Worm (Caenorhabditis elegans) whole organism, mixed stage, embryonic: ENCODE measurements around the gene Y75B8A.63.

ENCODE experiments used
- M03D4.4 ChIP-seq: sonication (generic microtip); optimal IDR thresholded peaks from 2 replicates; lab custom pipeline; 2017; ENCODE audit warnings: mild to moderate bottlenecking, missing genetic modification characterization, missing compliant biosample characterization
- ces-1 ChIP-seq: fragments of 150-350 bp; optimal IDR thresholded peaks from 2 replicates; lab custom pipeline; 2014; ENCODE audit warnings: missing biosample characterization, missing genetic modification reagents, missing genetic modification characterization
- elt-3 ChIP-seq: fragments of 150-350 bp; optimal IDR thresholded peaks from 2 replicates; lab custom pipeline; 2014; ENCODE audit warnings: missing biosample characterization, missing genetic modification characterization
- lin-13 ChIP-seq: fragments of 150-350 bp; optimal IDR thresholded peaks from 2 replicates; lab custom pipeline; 2014; ENCODE audit warnings: missing biosample characterization, missing genetic modification characterization
- lsy-2 ChIP-seq: fragments of 150-350 bp; optimal IDR thresholded peaks from 2 replicates; lab custom pipeline; 2014; ENCODE audit warnings: missing biosample characterization, missing genetic modification characterization
- mep-1 ChIP-seq: fragments of 150-350 bp; optimal IDR thresholded peaks from 2 replicates; lab custom pipeline; 2017; ENCODE audit warnings: missing biosample characterization, missing genetic modification reagents, missing genetic modification characterization, inconsistent platforms
- nhr-12 ChIP-seq: fragments of 150-350 bp; optimal IDR thresholded peaks from 2 replicates; lab custom pipeline; 2014; ENCODE audit warnings: missing biosample characterization, missing genetic modification characterization
- nhr-237 ChIP-seq: fragments of 150-350 bp; optimal IDR thresholded peaks from 2 replicates; lab custom pipeline; 2014; ENCODE audit warnings: missing biosample characterization, missing genetic modification characterization
- nhr-28 ChIP-seq: fragments of 150-350 bp; optimal IDR thresholded peaks from 2 replicates; lab custom pipeline; 2014; ENCODE audit warnings: missing biosample characterization, missing genetic modification characterization
- nhr-76 ChIP-seq: sonication (generic microtip); optimal IDR thresholded peaks from 2 replicates; lab custom pipeline; 2017; ENCODE audit warnings: missing biosample characterization, missing genetic modification characterization
- sem-2 ChIP-seq: fragments of 200-800 bp; sonication (Bioruptor generic); optimal IDR thresholded peaks from 2 replicates; lab custom pipeline; 2018; ENCODE audit warnings: mild to moderate bottlenecking, missing genetic modification characterization, missing compliant biosample characterization
- unc-120 ChIP-seq: sonication (generic microtip); optimal IDR thresholded peaks from 2 replicates; lab custom pipeline; 2017; ENCODE audit warnings: missing genetic modification characterization, missing compliant biosample characterization; ENCODE audit not compliant: poor library complexity, severe bottlenecking
- unc-39 ChIP-seq: fragments of 150-350 bp; optimal IDR thresholded peaks from 2 replicates; lab custom pipeline; 2014; ENCODE audit warnings: missing biosample characterization, missing genetic modification characterization
- unc-62 ChIP-seq: fragments of 150-350 bp; optimal IDR thresholded peaks from 2 replicates; lab custom pipeline; 2014; ENCODE audit warnings: missing biosample characterization, missing genetic modification reagents, missing genetic modification characterization

DNA sequence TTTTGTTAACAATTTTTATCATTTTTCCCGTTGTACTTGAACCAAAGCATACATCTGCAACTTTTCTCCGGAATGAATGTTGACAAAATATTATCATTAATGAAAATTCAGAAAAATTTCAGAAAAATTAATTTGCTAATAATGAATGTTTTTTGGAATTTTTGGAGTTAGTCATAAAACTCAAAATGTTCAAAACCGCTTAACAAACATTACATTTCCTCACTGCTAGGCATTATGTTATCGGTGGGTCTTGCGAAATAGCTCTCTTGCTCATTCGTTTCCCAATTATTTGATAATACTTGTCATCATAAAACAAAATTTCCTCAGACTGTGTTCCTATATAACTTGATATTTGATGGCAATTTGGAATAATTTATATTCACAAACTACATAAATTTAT, 14.9 kb upstream of the Y75B8A.63 start, which contains the start of gene Y75B8A.39:
- TF ChIP-seq nhr-12 (tag; lab: Kevin White, UChicago): no peak
- TF ChIP-seq elt-3 (tag; lab: Kevin White, UChicago): no peak
- TF ChIP-seq lsy-2 (tag; lab: Kevin White, UChicago): no peak
- no peak for TF ChIP-seq unc-62 (GFP tag; lab: Kevin White, UChicago)
- TF ChIP-seq sem-2 (GFP tag; lab: Kevin White, UChicago): no peak
- no peak for TF ChIP-seq M03D4.4
- TF ChIP-seq lin-13 (tag; lab: Kevin White, UChicago): no peak
- TF ChIP-seq nhr-76 (tag; lab: Kevin White, UChicago): no peak
- TF ChIP-seq unc-120 (tag; lab: Kevin White, UChicago): no peak
- no peak for TF ChIP-seq nhr-237 (tag; lab: Kevin White, UChicago)
- TF ChIP-seq unc-39 (tag; lab: Kevin White, UChicago): no peak
- TF ChIP-seq mep-1 (tag; lab: Kevin White, UChicago): no peak
- no peak for TF ChIP-seq nhr-28 (tag; lab: Kevin White, UChicago)
- TF ChIP-seq ces-1 (GFP tag; lab: Kevin White, UChicago): no peak
